Fruit fly (Drosophila melanogaster) whole organism, adult: ENCODE measurements around the gene CycY.

Experiments used
- CG11617 ChIP-seq: fragments of 200-800 bp; sonication (Bioruptor generic); optimal IDR thresholded peaks from 2 replicates; lab custom pipeline; 2017; ENCODE audit warnings: mild to moderate bottlenecking, missing biosample characterization, missing genetic modification reagents, missing genetic modification characterization
- CG1620 ChIP-seq: fragments of 200-800 bp; sonication (Bioruptor generic); optimal IDR thresholded peaks from 2 replicates; lab custom pipeline; 2016; ENCODE audit warnings: missing biosample characterization, missing genetic modification characterization
- CG33017 ChIP-seq: fragments of 200-800 bp; sonication (Bioruptor generic); optimal IDR thresholded peaks from 2 replicates; lab custom pipeline; 2018; ENCODE audit warnings: missing biosample characterization, mild to moderate bottlenecking, missing genetic modification characterization, moderate library complexity
- Hr96 ChIP-seq: fragments of 200-800 bp; sonication (Bioruptor generic); optimal IDR thresholded peaks from 2 replicates; lab custom pipeline; 2016; ENCODE audit warnings: missing biosample characterization, missing genetic modification characterization
- bab1 ChIP-seq: fragments of 200-800 bp; sonication (Bioruptor generic); optimal IDR thresholded peaks from 3 replicates; lab custom pipeline; 2019; ENCODE audit warnings: missing biosample characterization, mild to moderate bottlenecking, missing genetic modification characterization, moderate library complexity
- cic ChIP-seq: fragments of 200-800 bp; sonication (Bioruptor generic); optimal IDR thresholded peaks from 2 replicates; lab custom pipeline; 2017; ENCODE audit warnings: missing biosample characterization, mild to moderate bottlenecking, missing genetic modification characterization, moderate library complexity

DNA sequence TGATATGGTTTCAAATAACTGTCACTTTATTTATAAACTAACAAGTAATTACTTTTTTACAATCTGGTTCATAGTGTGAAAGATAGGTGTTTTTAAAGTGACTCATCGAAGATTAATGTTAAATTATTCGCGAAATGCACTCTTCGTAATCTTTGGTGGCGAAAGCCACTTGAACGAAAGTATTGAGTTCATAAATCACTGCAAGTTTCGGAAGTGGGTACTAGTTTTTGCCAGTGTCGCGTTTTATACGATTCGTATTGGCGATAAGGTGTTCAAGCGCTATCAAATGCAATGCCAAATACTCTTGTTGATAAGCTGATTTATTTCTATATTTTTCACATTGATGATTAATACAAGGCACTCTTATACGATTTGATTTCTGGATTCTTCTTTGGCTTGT lies 28.0 kb upstream of the CycY start:
- TF ChIP-seq CG1620 (GFP tag; lab: Kevin White, UChicago) (no peak), Hr96 (GFP tag; lab: Kevin White, UChicago) (peak; percentile 4), CG11617 (GFP tag; lab: Kevin White, UChicago) (no peak), bab1 (GFP tag; lab: Kevin White, UChicago) (no peak), CG33017 (peak; percentile 45), cic (GFP tag; lab: Kevin White, UChicago) (no peak)
